Fruit fly (Drosophila melanogaster): ENCODE results near the gene CG34367.

DNA sequence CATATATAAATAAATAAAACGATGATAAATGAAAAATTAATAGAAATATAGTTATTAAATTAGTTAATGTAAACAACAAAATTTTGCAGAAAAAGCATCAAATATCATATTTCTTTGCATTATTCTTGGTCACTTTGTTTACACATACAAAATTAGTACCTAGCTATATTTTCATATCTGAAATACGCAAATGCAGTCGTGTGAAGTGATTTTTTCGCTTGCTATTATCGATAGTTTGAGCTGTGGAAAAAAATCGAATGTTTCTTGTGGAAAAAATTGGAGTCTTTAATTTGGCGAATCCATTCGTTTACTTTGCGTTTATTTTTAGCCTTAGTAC lies 42.8 kb upstream of the CG34367 start, which contains the start of gene Cnot4:
- TF ChIP-seq h (optimal IDR thresholded peaks at IDR 0.05) (no peak), psq (optimal IDR thresholded peaks at IDR 0.05) (peak; percentile 31), Myc (optimal IDR thresholded peaks at IDR 0.05) (no peak), insv (optimal IDR thresholded peaks at IDR 0.05) (no peak)
